Worm (Caenorhabditis elegans) whole organism, late embryonic: ENCODE data around the gene sek-1.

Experiments used
- C38D4.7 ChIP-seq: fragments of 200-800 bp; sonication (Bioruptor generic); optimal IDR thresholded peaks from 2 replicates; lab custom pipeline; 2018; ENCODE audit warnings: mild to moderate bottlenecking, missing genetic modification characterization, moderate library complexity, missing compliant biosample characterization
- F13H6.1 ChIP-seq: sonication (generic microtip); optimal IDR thresholded peaks from 2 replicates; lab custom pipeline; 2016; ENCODE audit warnings: missing genetic modification characterization, missing compliant biosample characterization
- K02D7.2 ChIP-seq: sonication (generic microtip); optimal IDR thresholded peaks from 2 replicates; lab custom pipeline; 2017; ENCODE audit warnings: mild to moderate bottlenecking, missing genetic modification characterization, missing compliant biosample characterization
- T23F11.4 ChIP-seq: fragments of 200-800 bp; sonication (Bioruptor generic); optimal IDR thresholded peaks from 2 replicates; lab custom pipeline; 2018; ENCODE audit warnings: mild to moderate bottlenecking, missing genetic modification characterization, missing compliant biosample characterization
- Y22D7AL.16 ChIP-seq: sonication (generic microtip); optimal IDR thresholded peaks from 2 replicates; lab custom pipeline; 2016; ENCODE audit warnings: missing genetic modification characterization, missing compliant biosample characterization
- ahr-1 ChIP-seq: sonication (generic microtip); optimal IDR thresholded peaks from 2 replicates; lab custom pipeline; 2016; ENCODE audit warnings: missing genetic modification characterization, missing compliant biosample characterization
- ama-1 ChIP-seq: fragments of 150-350 bp; optimal IDR thresholded peaks from 2 replicates; lab custom pipeline; 2014
- ceh-14 ChIP-seq: sonication (generic microtip); optimal IDR thresholded peaks from 2 replicates; lab custom pipeline; 2016; ENCODE audit warnings: missing genotype, missing genetic modification characterization, missing compliant biosample characterization
- ceh-19 ChIP-seq: fragments of 200-800 bp; sonication (Bioruptor generic); optimal IDR thresholded peaks from 2 replicates; lab custom pipeline; 2018; ENCODE audit warnings: mild to moderate bottlenecking, missing genetic modification characterization, missing compliant biosample characterization
- ceh-2 ChIP-seq: sonication (generic microtip); optimal IDR thresholded peaks from 2 replicates; lab custom pipeline; 2016; ENCODE audit warnings: missing genotype, missing genetic modification characterization, missing compliant biosample characterization
- ceh-22 ChIP-seq: sonication (generic microtip); optimal IDR thresholded peaks from 2 replicates; lab custom pipeline; 2017; ENCODE audit warnings: missing biosample characterization, missing genetic modification characterization
- ceh-45 ChIP-seq: fragments of 200-800 bp; sonication (Bioruptor generic); IDR thresholded peaks from 2 replicates; pipeline ENCODE4 v1.3.6; 2022; ENCODE audit warnings: missing genetic modification reagents, missing genetic modification characterization, missing compliant biosample characterization
- ceh-9 ChIP-seq: sonication (generic microtip); optimal IDR thresholded peaks from 2 replicates; lab custom pipeline; 2016; ENCODE audit warnings: mild to moderate bottlenecking, missing genetic modification characterization, inconsistent platforms, missing compliant biosample characterization
- che-1 ChIP-seq: sonication (generic microtip); optimal IDR thresholded peaks from 2 replicates; lab custom pipeline; 2016; ENCODE audit warnings: mild to moderate bottlenecking, missing genetic modification characterization, missing compliant biosample characterization
- dmd-4 ChIP-seq: sonication (generic microtip); optimal IDR thresholded peaks from 2 replicates; lab custom pipeline; 2016; ENCODE audit warnings: borderline replicate concordance, missing genetic modification characterization, missing compliant biosample characterization
- dve-1 ChIP-seq: sonication (generic microtip); optimal IDR thresholded peaks from 2 replicates; lab custom pipeline; 2017; ENCODE audit warnings: antibody characterized with exemption, mild to moderate bottlenecking, missing genetic modification characterization, missing compliant biosample characterization
- elt-2 ChIP-seq: sonication (generic microtip); optimal IDR thresholded peaks from 2 replicates; lab custom pipeline; 2016; ENCODE audit warnings: missing genetic modification reagents, missing genetic modification characterization, missing compliant biosample characterization
- elt-4 ChIP-seq: sonication (generic microtip); optimal IDR thresholded peaks from 2 replicates; lab custom pipeline; 2016; ENCODE audit warnings: missing genetic modification characterization, missing compliant biosample characterization
- ets-4 ChIP-seq: sonication (generic microtip); optimal IDR thresholded peaks from 2 replicates; lab custom pipeline; 2016; ENCODE audit warnings: missing genetic modification characterization, missing compliant biosample characterization
- eyg-1 ChIP-seq: sonication (generic microtip); optimal IDR thresholded peaks from 2 replicates; lab custom pipeline; 2016; ENCODE audit warnings: missing genotype, missing genetic modification characterization, missing compliant biosample characterization
- fax-1 ChIP-seq: sonication (generic microtip); optimal IDR thresholded peaks from 2 replicates; lab custom pipeline; 2016; ENCODE audit warnings: missing genotype, missing genetic modification characterization, missing compliant biosample characterization
- fkh-10 ChIP-seq: fragments of 150-350 bp; optimal IDR thresholded peaks from 2 replicates; lab custom pipeline; 2014; ENCODE audit warnings: missing biosample characterization, missing genetic modification reagents, missing genetic modification characterization
- fkh-6 ChIP-seq: sonication (generic microtip); optimal IDR thresholded peaks from 2 replicates; lab custom pipeline; 2016; ENCODE audit warnings: missing genetic modification characterization, missing compliant biosample characterization
- gmeb-2 ChIP-seq: sonication (generic microtip); optimal IDR thresholded peaks from 2 replicates; lab custom pipeline; 2016; ENCODE audit warnings: missing genetic modification characterization, inconsistent platforms, missing compliant biosample characterization
- hlh-13 ChIP-seq: fragments of 200-800 bp; sonication (Bioruptor generic); optimal IDR thresholded peaks from 2 replicates; lab custom pipeline; 2018; ENCODE audit warnings: mild to moderate bottlenecking, missing genetic modification characterization, missing compliant biosample characterization
- hlh-30 ChIP-seq: sonication (generic microtip); optimal IDR thresholded peaks from 2 replicates; lab custom pipeline; 2017; ENCODE audit warnings: antibody characterized with exemption, missing genetic modification characterization, missing compliant biosample characterization; ENCODE audit not compliant: insufficient read depth
- hlh-6 ChIP-seq: sonication (generic microtip); optimal IDR thresholded peaks from 2 replicates; lab custom pipeline; 2016; ENCODE audit warnings: missing genotype, missing genetic modification characterization, missing compliant biosample characterization
- lin-11 ChIP-seq: fragments of 200-800 bp; sonication (Bioruptor generic); optimal IDR thresholded peaks from 2 replicates; lab custom pipeline; 2018; ENCODE audit warnings: mild to moderate bottlenecking, missing genetic modification characterization, missing compliant biosample characterization
- madf-2 ChIP-seq: sonication (generic microtip); optimal IDR thresholded peaks from 2 replicates; lab custom pipeline; 2017; ENCODE audit warnings: missing genetic modification characterization, missing compliant biosample characterization
- nhr-11 ChIP-seq: fragments of 150-350 bp; optimal IDR thresholded peaks from 2 replicates; lab custom pipeline; 2014; ENCODE audit warnings: missing biosample characterization, missing genetic modification characterization
- nhr-232 ChIP-seq: sonication (generic microtip); optimal IDR thresholded peaks from 2 replicates; lab custom pipeline; 2016; ENCODE audit warnings: missing genetic modification characterization, missing compliant biosample characterization
- pag-3 ChIP-seq: sonication (generic microtip); optimal IDR thresholded peaks from 2 replicates; lab custom pipeline; 2016; ENCODE audit warnings: missing compliant biosample characterization, missing genetic modification characterization, borderline replicate concordance
- pat-9 ChIP-seq: fragments of 200-800 bp; sonication (Bioruptor generic); optimal IDR thresholded peaks from 2 replicates; lab custom pipeline; 2018; ENCODE audit warnings: mild to moderate bottlenecking, missing genetic modification characterization, moderate library complexity, missing compliant biosample characterization
- pax-1 ChIP-seq: fragments of 150-350 bp; optimal IDR thresholded peaks from 2 replicates; lab custom pipeline; 2014; ENCODE audit warnings: missing biosample characterization, missing genetic modification characterization
- pha-2 ChIP-seq: sonication (generic microtip); optimal IDR thresholded peaks from 2 replicates; lab custom pipeline; 2017; ENCODE audit warnings: mild to moderate bottlenecking, missing genetic modification characterization, missing compliant biosample characterization
- pros-1 ChIP-seq: fragments of 150-350 bp; optimal IDR thresholded peaks from 2 replicates; lab custom pipeline; 2014; ENCODE audit warnings: missing biosample characterization, missing genetic modification reagents, missing genetic modification characterization
- rnt-1 ChIP-seq: sonication (generic microtip); optimal IDR thresholded peaks from 2 replicates; lab custom pipeline; 2016; ENCODE audit warnings: missing genetic modification characterization, missing compliant biosample characterization
- sdc-2 ChIP-seq: sonication (generic microtip); optimal IDR thresholded peaks from 2 replicates; lab custom pipeline; 2016; ENCODE audit warnings: missing genotype, missing genetic modification characterization, missing compliant biosample characterization
- tbx-2 ChIP-seq: sonication (generic microtip); optimal IDR thresholded peaks from 2 replicates; lab custom pipeline; 2016; ENCODE audit warnings: missing genetic modification characterization, missing compliant biosample characterization
- ttx-3 ChIP-seq: sonication (generic microtip); optimal IDR thresholded peaks from 2 replicates; lab custom pipeline; 2016; ENCODE audit warnings: missing genetic modification reagents, missing genetic modification characterization, missing compliant biosample characterization
- unc-86 ChIP-seq: sonication (generic microtip); optimal IDR thresholded peaks from 2 replicates; lab custom pipeline; 2016; ENCODE audit warnings: missing genetic modification characterization, missing compliant biosample characterization
- zip-5 ChIP-seq: sonication (generic microtip); optimal IDR thresholded peaks from 2 replicates; lab custom pipeline; 2016; ENCODE audit warnings: missing genetic modification characterization, missing compliant biosample characterization
- ztf-16 ChIP-seq: sonication (generic microtip); optimal IDR thresholded peaks from 2 replicates; lab custom pipeline; 2017; ENCODE audit warnings: missing genetic modification characterization, missing compliant biosample characterization

Gene sek-1

DNA sequence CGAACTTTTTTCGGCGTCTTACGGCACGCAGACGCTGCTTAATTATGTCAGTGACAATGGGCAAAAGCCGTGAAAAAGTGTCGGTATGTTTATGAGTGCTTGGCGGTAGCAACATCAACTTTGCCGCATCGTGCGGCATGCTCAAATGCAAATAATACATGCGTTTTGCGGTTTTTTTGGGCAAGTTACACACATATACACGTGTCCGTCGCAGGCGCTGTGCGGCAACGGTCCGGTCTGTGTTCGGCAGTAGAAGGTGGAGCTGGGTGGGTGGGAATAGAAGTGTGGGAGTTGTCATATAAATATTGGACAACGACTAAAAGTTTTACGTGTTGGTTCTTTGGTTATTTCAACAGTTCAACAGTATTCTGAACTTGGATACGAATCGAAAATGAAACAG lies 25.7 kb downstream of the sek-1 start, which contains the start of gene idpp-11:
TSS of gene idpp-11 (plus strand) at position 301 of the 400 bp plus-strand sequence.
- no peak for TF ChIP-seq pat-9 (tag; lab: Kevin White, UChicago)
- TF ChIP-seq ceh-22 = no peak
- TF ChIP-seq madf-2 (tag; lab: Kevin White, UChicago) = no peak
- TF ChIP-seq Y22D7AL.16 (tag; lab: Kevin White, UChicago) = no peak
- TF ChIP-seq ceh-45 (GFP tag; lab: Robert Waterston, UW) = no peak
- no peak for TF ChIP-seq elt-4
- no peak for TF ChIP-seq sdc-2
- TF ChIP-seq ttx-3 (tag; lab: Kevin White, UChicago) = no peak
- TF ChIP-seq nhr-232 (tag; lab: Kevin White, UChicago) = no peak
- TF ChIP-seq C38D4.7 = no peak

DNA sequence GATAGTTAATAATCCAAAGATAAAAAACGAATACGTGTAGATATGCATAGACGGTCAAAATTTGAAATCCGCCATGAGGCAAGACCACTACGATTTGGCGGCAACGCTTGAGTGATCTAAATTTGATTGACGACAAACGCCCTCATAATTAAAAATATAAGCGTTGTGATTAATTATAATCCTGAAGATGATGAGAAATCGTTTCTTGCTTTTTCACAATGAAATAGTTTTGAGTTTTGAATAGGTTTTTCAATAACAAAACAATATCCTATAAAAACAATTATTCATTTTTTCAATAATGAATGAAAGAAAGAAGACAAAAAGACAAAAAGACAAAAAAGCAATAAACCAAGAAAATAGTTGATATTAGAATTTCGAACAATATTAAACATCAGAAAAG lies 30.9 kb downstream of the sek-1 start, which contains the start of gene C54D2.6:
TSS of gene C54D2.6 (minus strand) at position 101 of the 400 bp plus-strand sequence.
- TF ChIP-seq ceh-19 (GFP tag; lab: Kevin White, UChicago) (no peak), hlh-6 (tag; lab: Kevin White, UChicago) (no peak), nhr-232 (tag; lab: Kevin White, UChicago) (no peak), unc-86 (tag; lab: Kevin White, UChicago) (no peak), gmeb-2 (tag; lab: Kevin White, UChicago) (no peak), ceh-45 (GFP tag; lab: Robert Waterston, UW) (no peak), lin-11 (tag; lab: Kevin White, UChicago) (no peak), C38D4.7 (no peak), zip-5 (tag; lab: Kevin White, UChicago) (no peak), ama-1 (lab: Kevin White, UChicago) (no peak), fkh-10 (GFP tag; lab: Kevin White, UChicago) (no peak), dmd-4 (no peak), pax-1 (tag; lab: Kevin White, UChicago) (no peak), tbx-2 (tag; lab: Kevin White, UChicago) (no peak), eyg-1 (tag; lab: Kevin White, UChicago) (no peak), che-1 (no peak), ets-4 (tag; lab: Kevin White, UChicago) (no peak), hlh-13 (GFP tag; lab: Kevin White, UChicago) (no peak), F13H6.1 (tag; lab: Kevin White, UChicago) (no peak)

DNA sequence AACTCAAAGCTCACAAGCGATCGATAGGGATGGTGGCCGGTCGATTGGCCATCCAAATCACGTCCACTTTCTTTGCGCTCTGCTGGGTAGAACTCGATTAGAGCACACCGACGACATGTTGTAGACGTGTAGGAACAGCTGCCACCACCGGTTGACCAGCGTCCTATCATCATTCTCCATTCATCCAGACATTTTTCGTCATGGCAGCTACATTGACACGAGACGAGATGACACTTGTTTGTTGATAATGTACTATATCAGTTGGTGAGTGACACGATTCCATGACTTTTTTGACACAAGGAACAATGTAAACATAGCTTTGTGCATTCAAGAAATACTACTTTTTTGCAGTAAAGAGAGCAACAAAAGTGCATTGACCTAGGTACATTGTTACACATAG lies 50.0 kb downstream of the sek-1 start:
- TF ChIP-seq pag-3 (tag; lab: Kevin White, UChicago) (no peak), hlh-13 (GFP tag; lab: Kevin White, UChicago) (no peak), ceh-2 (tag; lab: Kevin White, UChicago) (no peak), ahr-1 (no peak), ztf-16 (tag; lab: Kevin White, UChicago) (no peak), hlh-30 (tag; lab: Kevin White, UChicago) (no peak), ceh-14 (no peak), fkh-10 (GFP tag; lab: Kevin White, UChicago) (no peak), nhr-232 (tag; lab: Kevin White, UChicago) (no peak), fkh-6 (no peak), gmeb-2 (tag; lab: Kevin White, UChicago) (no peak), pha-2 (no peak), F13H6.1 (tag; lab: Kevin White, UChicago) (no peak), T23F11.4 (GFP tag; lab: Kevin White, UChicago) (no peak), rnt-1 (tag; lab: Kevin White, UChicago) (no peak), C38D4.7 (no peak), elt-2 (tag; lab: Kevin White, UChicago) (no peak)

DNA sequence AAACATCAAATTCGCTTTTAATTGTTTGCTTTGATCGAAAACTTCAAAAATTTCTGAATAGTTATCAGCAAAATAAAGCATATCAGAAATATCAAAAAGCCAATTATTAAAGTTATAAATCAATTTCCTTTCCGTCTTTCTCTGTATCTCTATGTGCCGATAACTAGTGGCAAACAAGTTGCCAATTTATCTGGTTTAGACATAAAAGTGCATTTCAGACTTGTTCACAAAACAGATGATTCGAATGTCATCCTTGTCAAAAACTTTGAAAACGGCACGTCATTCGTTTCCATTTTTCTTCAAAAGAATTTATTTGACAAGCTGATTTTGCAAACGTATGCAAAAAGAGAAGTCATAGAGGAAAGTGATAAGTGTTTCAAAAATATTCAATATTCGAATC lies 50.8 kb downstream of the sek-1 start:
- no peak for TF ChIP-seq dve-1 (tag; lab: Kevin White, UChicago)
- no peak for TF ChIP-seq K02D7.2 (tag; lab: Kevin White, UChicago)
- no peak for TF ChIP-seq nhr-232 (tag; lab: Kevin White, UChicago)
- TF ChIP-seq lin-11 (tag; lab: Kevin White, UChicago) = no peak
- TF ChIP-seq pros-1 = no peak
- no peak for TF ChIP-seq pax-1 (tag; lab: Kevin White, UChicago)
- no peak for TF ChIP-seq hlh-6 (tag; lab: Kevin White, UChicago)
- no peak for TF ChIP-seq ahr-1
- TF ChIP-seq ztf-16 (tag; lab: Kevin White, UChicago) = no peak
- no peak for TF ChIP-seq ama-1 (lab: Kevin White, UChicago)
- no peak for TF ChIP-seq fax-1 (tag; lab: Kevin White, UChicago)
- no peak for TF ChIP-seq F13H6.1 (tag; lab: Kevin White, UChicago)
- no peak for TF ChIP-seq nhr-11
- no peak for TF ChIP-seq fkh-10 (GFP tag; lab: Kevin White, UChicago)
- no peak for TF ChIP-seq ttx-3 (tag; lab: Kevin White, UChicago)
- TF ChIP-seq pat-9 (tag; lab: Kevin White, UChicago) = no peak
- TF ChIP-seq gmeb-2 (tag; lab: Kevin White, UChicago) = no peak
- no peak for TF ChIP-seq ceh-9 (tag; lab: Kevin White, UChicago)
- TF ChIP-seq tbx-2 (tag; lab: Kevin White, UChicago) = no peak
- TF ChIP-seq, all 69 proteins: peak for 0
